Worm (Caenorhabditis elegans) whole organism, L4/young adult: ENCODE data around the gene mop-25.2.

ENCODE experiments used
- dao-5 ChIP-seq: sonication (generic microtip); optimal IDR thresholded peaks from 2 replicates; lab custom pipeline; 2016; ENCODE audit warnings: missing genotype, missing genetic modification characterization, moderate library complexity, missing compliant biosample characterization
- him-1 ChIP-seq: sonication (generic microtip); optimal IDR thresholded peaks from 2 replicates; lab custom pipeline; 2016; ENCODE audit warnings: missing genotype, missing genetic modification reagents, missing genetic modification characterization, missing compliant biosample characterization

ce11 chrII:9753056-9753455 is 49.6 kb upstream of the mop-25.2 start, which contains the start of gene Y53C12B.7:
- TF ChIP-seq him-1 = no peak
- no peak for TF ChIP-seq dao-5 (tag; lab: Kevin White, UChicago)
